Worm (Caenorhabditis elegans) whole organism, L1 larva: ENCODE results near the gene Y62E10A.19.

Experiments
- aha-1 ChIP-seq: fragments of 150-350 bp; optimal IDR thresholded peaks from 2 replicates; lab custom pipeline; 2014; ENCODE audit warnings: missing biosample characterization, missing genetic modification characterization
- ama-1 ChIP-seq: fragments of 150-350 bp; optimal IDR thresholded peaks from 2 replicates; lab custom pipeline; 2014
- ets-5 ChIP-seq: fragments of 200-800 bp; sonication (Bioruptor generic); IDR thresholded peaks from 2 replicates; pipeline ENCODE4 v1.3.6; 2022; ENCODE audit warnings: missing genetic modification characterization, missing compliant biosample characterization
- hpl-2 ChIP-seq: fragments of 150-350 bp; optimal IDR thresholded peaks from 2 replicates; lab custom pipeline; 2014; ENCODE audit warnings: missing biosample characterization, missing genetic modification reagents, missing genetic modification characterization
- lin-13 ChIP-seq: fragments of 150-350 bp; optimal IDR thresholded peaks from 2 replicates; lab custom pipeline; 2014; ENCODE audit warnings: missing biosample characterization, missing genetic modification reagents, missing genetic modification characterization
- lin-39 ChIP-seq: fragments of 150-350 bp; optimal IDR thresholded peaks from 2 replicates; lab custom pipeline; 2014; ENCODE audit warnings: missing biosample characterization, missing genetic modification reagents, missing genetic modification characterization
- lsy-2 ChIP-seq, 2 experiments: fragments of 150-350 bp; optimal IDR thresholded peaks; 2 replicates each; lab custom pipeline; 2014; ENCODE audit warnings: missing biosample characterization in 2 of 2, missing genetic modification characterization in 2 of 2
- nhr-19 ChIP-seq: fragments of 200-800 bp; sonication (Bioruptor generic); conservative IDR thresholded peaks from 2 replicates; pipeline ENCODE4 v1.3.6; 2022; ENCODE audit warnings: missing genetic modification characterization, missing compliant biosample characterization
- sptf-1 ChIP-seq: fragments of 150-350 bp; optimal IDR thresholded peaks from 2 replicates; lab custom pipeline; 2014; ENCODE audit warnings: missing biosample characterization, missing genetic modification characterization
- zag-1 ChIP-seq: fragments of 150-350 bp; optimal IDR thresholded peaks from 2 replicates; lab custom pipeline; 2014; ENCODE audit warnings: missing biosample characterization, missing genetic modification characterization

- TF ChIP-seq lsy-2 (tag; optimal IDR thresholded peaks at IDR 0.05; lab: Kevin White, UChicago) = no peak
- no peak for TF ChIP-seq zag-1
- TF ChIP-seq hpl-2 = no peak
- TF ChIP-seq aha-1 = no peak
- TF ChIP-seq lin-39 (tag; lab: Kevin White, UChicago) = no peak
- TF ChIP-seq lin-13 (GFP tag; lab: Kevin White, UChicago) = no peak
- TF ChIP-seq ama-1 = no peak
- no peak for TF ChIP-seq ets-5
- TF ChIP-seq sptf-1 (tag; lab: Kevin White, UChicago) = no peak
- TF ChIP-seq nhr-19 (GFP tag; lab: Robert Waterston, UW) = no peak
These were observed 48.8 kb upstream of the Y62E10A.19 start for ce11 chrIV:13456893-13457292.
